Fruit fly (Drosophila melanogaster) whole organism, prepupa: ENCODE data around the gene obst-E.

Experiments
- Blimp-1 ChIP-seq: fragments of 200-800 bp; sonication (Bioruptor generic); optimal IDR thresholded peaks from 3 replicates; lab custom pipeline; 2017; ENCODE audit warnings: missing biosample characterization, missing genetic modification characterization, mild to moderate bottlenecking, moderate library complexity, missing genetic modification reagents
- CG34406 ChIP-seq: fragments of 200-800 bp; sonication (Bioruptor generic); optimal IDR thresholded peaks from 3 replicates; lab custom pipeline; 2016; ENCODE audit warnings: missing biosample characterization, missing genetic modification characterization
- Hr39 ChIP-seq: fragments of 200-800 bp; sonication (Bioruptor generic); optimal IDR thresholded peaks from 2 replicates; lab custom pipeline; 2016; ENCODE audit warnings: missing biosample characterization, missing genetic modification characterization
- Lpt ChIP-seq: fragments of 200-800 bp; sonication (Bioruptor generic); optimal IDR thresholded peaks from 3 replicates; lab custom pipeline; 2016; ENCODE audit warnings: missing biosample characterization, missing genetic modification characterization
- OdsH ChIP-seq: fragments of 200-800 bp; sonication (Bioruptor generic); optimal IDR thresholded peaks from 3 replicates; lab custom pipeline; 2016; ENCODE audit warnings: missing biosample characterization, missing genetic modification characterization
- dac ChIP-seq: fragments of 200-800 bp; sonication (Bioruptor generic); optimal IDR thresholded peaks from 2 replicates; lab custom pipeline; 2017; ENCODE audit warnings: missing biosample characterization, mild to moderate bottlenecking, missing genetic modification characterization
- fkh ChIP-seq: fragments of 200-800 bp; sonication (Bioruptor generic); optimal IDR thresholded peaks from 3 replicates; lab custom pipeline; 2017; ENCODE audit warnings: missing biosample characterization, mild to moderate bottlenecking, missing genetic modification characterization, moderate library complexity
- net ChIP-seq: fragments of 200-800 bp; sonication (Bioruptor generic); optimal IDR thresholded peaks from 3 replicates; lab custom pipeline; 2016; ENCODE audit warnings: missing biosample characterization, missing genetic modification characterization
- ss ChIP-seq, 2 experiments: fragments of 200-800 bp; sonication (Bioruptor generic); optimal IDR thresholded peaks; 2 replicates in 1 of 2; 3 replicates in 1 of 2; lab custom pipeline; 2017 to 2018; ENCODE audit warnings: mild to moderate bottlenecking in 2 of 2, missing biosample characterization in 2 of 2, missing genetic modification characterization in 2 of 2, moderate library complexity in 1 of 2

dm6 chr2L:5793098-5793497, 27.2 kb upstream of the obst-E start:
- TF ChIP-seq dac (GFP tag; lab: Kevin White, UChicago): no peak
- no peak for TF ChIP-seq CG34406 (GFP tag; lab: Kevin White, UChicago)
- no peak for TF ChIP-seq OdsH
- no peak for TF ChIP-seq Hr39
- no peak for TF ChIP-seq Blimp-1 (GFP tag; lab: Kevin White, UChicago)
- no peak for TF ChIP-seq Lpt
- TF ChIP-seq net (GFP tag; lab: Kevin White, UChicago): no peak
- no peak for TF ChIP-seq fkh (GFP tag; lab: Kevin White, UChicago)
- no peak for TF ChIP-seq ss (GFP tag; optimal IDR thresholded peaks at IDR 0.05; lab: Kevin White, UChicago)
